Fruit fly (Drosophila melanogaster) whole organism, embryonic: ENCODE results near the gene CG32845.
A peak's percentile ranks its signal among the peaks of the same experiment; 100 is the strongest.

Source experiments
- Atf3 ChIP-seq: fragments of 200-800 bp; sonication (Bioruptor generic); optimal IDR thresholded peaks from 3 replicates; lab custom pipeline; 2016; ENCODE audit warnings: missing biosample characterization, missing genetic modification characterization
- Blimp-1 ChIP-seq: fragments of 200-800 bp; sonication (Bioruptor generic); optimal IDR thresholded peaks from 3 replicates; lab custom pipeline; 2018; ENCODE audit warnings: missing biosample characterization, missing genetic modification characterization, mild to moderate bottlenecking, moderate library complexity, missing genetic modification reagents
- BtbVII ChIP-seq: fragments of 200-800 bp; sonication (Bioruptor generic); optimal IDR thresholded peaks from 3 replicates; lab custom pipeline; 2017; ENCODE audit warnings: missing biosample characterization, mild to moderate bottlenecking, missing genetic modification characterization
- CG10321 ChIP-seq: fragments of 200-800 bp; sonication (Bioruptor generic); IDR thresholded peaks from 2 replicates; pipeline ENCODE4 v1.3.6; 2022; ENCODE audit warnings: missing biosample characterization, missing genetic modification characterization
- CG10654 ChIP-seq: fragments of 200-800 bp; sonication (Bioruptor generic); optimal IDR thresholded peaks from 2 replicates; lab custom pipeline; 2016; ENCODE audit warnings: missing biosample characterization, missing genetic modification characterization
- CG12219 ChIP-seq: fragments of 200-800 bp; sonication (Bioruptor generic); optimal IDR thresholded peaks from 3 replicates; lab custom pipeline; 2018; ENCODE audit warnings: missing biosample characterization, mild to moderate bottlenecking, missing genetic modification characterization
- CG16815 ChIP-seq: fragments of 200-800 bp; sonication (Bioruptor generic); optimal IDR thresholded peaks from 3 replicates; lab custom pipeline; 2017; ENCODE audit warnings: missing biosample characterization, mild to moderate bottlenecking, missing genetic modification characterization
- CG17612 ChIP-seq: fragments of 200-800 bp; sonication (Bioruptor generic); IDR thresholded peaks from 2 replicates; pipeline ENCODE4 v1.3.6; 2022; ENCODE audit warnings: missing biosample characterization, missing genetic modification characterization
- CG18619 ChIP-seq: fragments of 200-800 bp; sonication (Bioruptor generic); optimal IDR thresholded peaks from 3 replicates; lab custom pipeline; 2017; ENCODE audit warnings: missing biosample characterization, mild to moderate bottlenecking, missing genetic modification characterization
- CG2116 ChIP-seq: fragments of 200-800 bp; sonication (Bioruptor generic); optimal IDR thresholded peaks from 3 replicates; lab custom pipeline; 2018; ENCODE audit warnings: missing biosample characterization, mild to moderate bottlenecking, missing genetic modification characterization
- CG2875 ChIP-seq: fragments of 200-800 bp; sonication (Bioruptor generic); optimal IDR thresholded peaks from 2 replicates; lab custom pipeline; 2017; ENCODE audit warnings: missing biosample characterization, mild to moderate bottlenecking, missing genetic modification characterization, missing genetic modification reagents
- CG2889 ChIP-seq: fragments of 200-800 bp; sonication (Bioruptor generic); IDR thresholded peaks from 3 replicates; pipeline ENCODE4 v1.3.6; 2022; ENCODE audit warnings: missing biosample characterization, missing genetic modification characterization
- CG42726 ChIP-seq: fragments of 200-800 bp; sonication (Bioruptor generic); IDR thresholded peaks from 2 replicates; pipeline ENCODE4 v1.3.6; 2022; ENCODE audit warnings: missing biosample characterization, missing genetic modification characterization; ENCODE audit not compliant: partially characterized antibody
- CG4707 ChIP-seq: fragments of 200-800 bp; sonication (Bioruptor generic); optimal IDR thresholded peaks from 2 replicates; lab custom pipeline; 2018; ENCODE audit warnings: missing biosample characterization, mild to moderate bottlenecking, missing genetic modification characterization, moderate library complexity
- CG6654 ChIP-seq: fragments of 200-800 bp; sonication (Bioruptor generic); optimal IDR thresholded peaks from 2 replicates; lab custom pipeline; 2017; ENCODE audit warnings: missing biosample characterization, mild to moderate bottlenecking, missing genetic modification characterization
- CG6689 ChIP-seq: fragments of 200-800 bp; sonication (Bioruptor generic); IDR thresholded peaks from 2 replicates; pipeline ENCODE4 v1.3.6; 2022; ENCODE audit warnings: missing biosample characterization, missing genetic modification characterization
- CG6854 ChIP-seq: fragments of 200-800 bp; sonication (Bioruptor generic); optimal IDR thresholded peaks from 3 replicates; lab custom pipeline; 2017; ENCODE audit warnings: missing biosample characterization, mild to moderate bottlenecking, missing genetic modification characterization
- CG7987 ChIP-seq: fragments of 200-800 bp; sonication (Bioruptor generic); optimal IDR thresholded peaks from 2 replicates; lab custom pipeline; 2018; ENCODE audit warnings: missing biosample characterization, mild to moderate bottlenecking, missing genetic modification characterization, moderate library complexity
- CG9727 ChIP-seq: fragments of 200-800 bp; sonication (Bioruptor generic); optimal IDR thresholded peaks from 3 replicates; lab custom pipeline; 2017; ENCODE audit warnings: missing biosample characterization, mild to moderate bottlenecking, missing genetic modification characterization
- CTCF ChIP-seq: fragments of 200-800 bp; sonication (Bioruptor generic); optimal IDR thresholded peaks from 2 replicates; lab custom pipeline; 2017; ENCODE audit warnings: missing biosample characterization, mild to moderate bottlenecking, missing genetic modification characterization, moderate library complexity
- Dip2 ChIP-seq: fragments of 200-800 bp; sonication (Bioruptor generic); IDR thresholded peaks from 2 replicates; pipeline ENCODE4 v1.3.6; 2022; ENCODE audit warnings: missing biosample characterization, missing genetic modification characterization
- E2f1 ChIP-seq: fragments of 200-800 bp; sonication (Bioruptor generic); IDR thresholded peaks from 2 replicates; pipeline ENCODE4 v1.3.6; 2022; ENCODE audit warnings: missing biosample characterization, missing genetic modification characterization
- E2f2 ChIP-seq: fragments of 200-800 bp; sonication (Bioruptor generic); IDR thresholded peaks from 2 replicates; pipeline ENCODE4 v1.3.6; 2022; ENCODE audit warnings: missing biosample characterization, missing genetic modification characterization
- Elba2 ChIP-seq: fragments of 200-800 bp; sonication (Bioruptor generic); optimal IDR thresholded peaks from 3 replicates; lab custom pipeline; 2016; ENCODE audit warnings: missing biosample characterization, missing genetic modification characterization
- H2.0 ChIP-seq: fragments of 200-800 bp; sonication (Bioruptor generic); IDR thresholded peaks from 2 replicates; pipeline ENCODE4 v1.3.6; 2022; ENCODE audit warnings: missing biosample characterization, missing genetic modification characterization
- HHEX ChIP-seq: fragments of 200-800 bp; sonication (Bioruptor generic); optimal IDR thresholded peaks from 3 replicates; lab custom pipeline; 2017; ENCODE audit warnings: missing biosample characterization, mild to moderate bottlenecking, missing genetic modification characterization, missing genetic modification reagents
- Kr ChIP-seq: fragments of 200-800 bp; sonication (Bioruptor generic); optimal IDR thresholded peaks from 2 replicates; lab custom pipeline; 2017; ENCODE audit warnings: missing biosample characterization, mild to moderate bottlenecking, missing genetic modification characterization
- MESR4 ChIP-seq: fragments of 200-800 bp; sonication (Bioruptor generic); optimal IDR thresholded peaks from 2 replicates; lab custom pipeline; 2018; ENCODE audit warnings: missing biosample characterization, mild to moderate bottlenecking, missing genetic modification characterization, moderate library complexity
- Max ChIP-seq: fragments of 200-800 bp; sonication (Bioruptor generic); optimal IDR thresholded peaks from 2 replicates; lab custom pipeline; 2016; ENCODE audit warnings: missing biosample characterization, mild to moderate bottlenecking, missing genetic modification characterization
- Med ChIP-seq: fragments of 200-800 bp; sonication (Bioruptor generic); peaks from one replicate; lab custom pipeline; 2016; ENCODE audit warnings: missing biosample characterization, missing genetic modification characterization, mild to moderate bottlenecking, inconsistent platforms, moderate library complexity
- Optix ChIP-seq: fragments of 200-800 bp; sonication (Bioruptor generic); IDR thresholded peaks from 3 replicates; pipeline ENCODE4 v1.3.6; 2022; ENCODE audit warnings: missing biosample characterization, missing genetic modification characterization
- Scr ChIP-seq: fragments of 200-800 bp; sonication (Bioruptor generic); IDR thresholded peaks from 2 replicates; pipeline ENCODE4 v1.3.6; 2022; ENCODE audit warnings: missing biosample characterization, missing genetic modification characterization; ENCODE audit not compliant: partially characterized antibody
- Sry-δ ChIP-seq: fragments of 200-800 bp; sonication (Bioruptor generic); optimal IDR thresholded peaks from 2 replicates; lab custom pipeline; 2016; ENCODE audit warnings: missing biosample characterization, missing genetic modification characterization
- ac ChIP-seq: fragments of 200-800 bp; sonication (Bioruptor generic); optimal IDR thresholded peaks from 3 replicates; lab custom pipeline; 2017; ENCODE audit warnings: missing biosample characterization, mild to moderate bottlenecking, missing genetic modification characterization
- btn ChIP-seq: fragments of 200-800 bp; sonication (Bioruptor generic); optimal IDR thresholded peaks from 2 replicates; lab custom pipeline; 2016; ENCODE audit warnings: missing biosample characterization, missing genetic modification characterization
- chinmo ChIP-seq: fragments of 200-800 bp; sonication (Bioruptor generic); IDR thresholded peaks from 4 replicates; pipeline ENCODE4 v1.3.6; 2022; ENCODE audit warnings: missing biosample characterization, missing genetic modification characterization; ENCODE audit not compliant: partially characterized antibody
- corto ChIP-seq: fragments of 200-800 bp; sonication (Bioruptor generic); optimal IDR thresholded peaks from 2 replicates; lab custom pipeline; 2016; ENCODE audit warnings: missing biosample characterization, mild to moderate bottlenecking, missing genetic modification characterization, moderate library complexity
- dati ChIP-seq: fragments of 200-800 bp; sonication (Bioruptor generic); IDR thresholded peaks from 2 replicates; pipeline ENCODE4 v1.3.6; 2022; ENCODE audit warnings: missing biosample characterization, missing genetic modification characterization
- dimm ChIP-seq: fragments of 200-800 bp; sonication (Bioruptor generic); IDR thresholded peaks from 2 replicates; pipeline ENCODE4 v1.3.6; 2022; ENCODE audit warnings: missing biosample characterization, missing genetic modification characterization
- emc ChIP-seq: fragments of 200-800 bp; sonication (Bioruptor generic); optimal IDR thresholded peaks from 2 replicates; lab custom pipeline; 2016; ENCODE audit warnings: missing biosample characterization, missing genetic modification characterization
- ems ChIP-seq: fragments of 200-800 bp; sonication (Bioruptor generic); optimal IDR thresholded peaks from 3 replicates; lab custom pipeline; 2016; ENCODE audit warnings: missing biosample characterization, missing genetic modification characterization
- fd96Cb ChIP-seq: fragments of 200-800 bp; sonication (Bioruptor generic); optimal IDR thresholded peaks from 2 replicates; lab custom pipeline; 2018; ENCODE audit warnings: missing biosample characterization, mild to moderate bottlenecking, missing genetic modification characterization, moderate library complexity
- gfzf ChIP-seq: fragments of 200-800 bp; sonication (Bioruptor generic); optimal IDR thresholded peaks from 2 replicates; lab custom pipeline; 2016; ENCODE audit warnings: missing biosample characterization, mild to moderate bottlenecking, missing genetic modification characterization, moderate library complexity
- grn ChIP-seq: fragments of 200-800 bp; sonication (Bioruptor generic); optimal IDR thresholded peaks from 3 replicates; lab custom pipeline; 2017; ENCODE audit warnings: missing biosample characterization, missing genetic modification characterization
- kah ChIP-seq: fragments of 200-800 bp; sonication (Bioruptor generic); optimal IDR thresholded peaks from 2 replicates; lab custom pipeline; 2018; ENCODE audit warnings: missing biosample characterization, mild to moderate bottlenecking, missing genetic modification characterization
- odd ChIP-seq: fragments of 200-800 bp; sonication (Bioruptor generic); optimal IDR thresholded peaks from 2 replicates; lab custom pipeline; 2017; ENCODE audit warnings: missing biosample characterization, mild to moderate bottlenecking, missing genetic modification characterization
- seq ChIP-seq: fragments of 200-800 bp; sonication (Bioruptor generic); IDR thresholded peaks from 2 replicates; pipeline ENCODE4 v1.3.6; 2022; ENCODE audit warnings: missing biosample characterization, missing genetic modification characterization
- vvl ChIP-seq: fragments of 200-800 bp; sonication (Bioruptor generic); IDR thresholded peaks from 2 replicates; pipeline ENCODE4 v1.3.6; 2022; ENCODE audit warnings: missing biosample characterization, missing genetic modification characterization
- zen ChIP-seq: fragments of 200-800 bp; sonication (Bioruptor generic); optimal IDR thresholded peaks from 3 replicates; lab custom pipeline; 2018; ENCODE audit warnings: missing biosample characterization, mild to moderate bottlenecking, missing genetic modification characterization, moderate library complexity

The CG32845 gene

dm6 chr3L:223019-223902 is 49.9 kb downstream of the CG32845 start, which contains the start of the genes pyx and CG33229 (continued):
- TF ChIP-seq CG7987 (GFP tag; lab: Kevin White, UChicago), result peak; percentile 18
- TF ChIP-seq emc, result peak; percentile 57
- TF ChIP-seq kah, result peak; percentile 39
- peak; percentile 49 for TF ChIP-seq Sry-δ (GFP tag; lab: Kevin White, UChicago)
- 0 out of 2 replicates have a peak, but pooled peaks have one; percentile 21 for TF ChIP-seq Dip2
- TF ChIP-seq ac (GFP tag; lab: Kevin White, UChicago), result no peak
- TF ChIP-seq Elba2, result no peak
- TF ChIP-seq CG10654 (GFP tag; lab: Kevin White, UChicago), result peak; percentile 83
- peak; percentile 77 for TF ChIP-seq ems
- peak; percentile 76 for TF ChIP-seq vvl (GFP tag; lab: Robert Waterston, UW)
- peak; percentile 62 for TF ChIP-seq BtbVII
- peak; percentile 87 for TF ChIP-seq CG18619 (GFP tag; lab: Kevin White, UChicago)
- peak; percentile 45 for TF ChIP-seq odd
- peak; percentile 95 for TF ChIP-seq Med (GFP tag; lab: Kevin White, UChicago)
- peak; percentile 19 for TF ChIP-seq CG6854
- TF ChIP-seq fd96Cb (tag; lab: Kevin White, UChicago), result peak; percentile 81
- TF ChIP-seq CG6689 (GFP tag; lab: Robert Waterston, UW), result peak; percentile 80; the same call in 1 of the 2 replicates
- peak; percentile 21 for TF ChIP-seq grn
- peak; percentile 61 for TF ChIP-seq CG12219 (GFP tag; lab: Kevin White, UChicago)
- TF ChIP-seq CG10321 (GFP tag; lab: Robert Waterston, UW), result peak; percentile 5; the same call in 1 of the 2 replicates
- TF ChIP-seq CG9727 (GFP tag; lab: Kevin White, UChicago), result peak; percentile 89
- peak; percentile 33 for TF ChIP-seq CG2875 (GFP tag; lab: Kevin White, UChicago)
- TF ChIP-seq CG42726 (GFP tag; lab: Robert Waterston, UW), result no peak
- TF ChIP-seq seq (GFP tag; lab: Robert Waterston, UW), result peak; percentile 71; the same call in 1 of the 2 replicates
- peak; percentile 35 for TF ChIP-seq btn (GFP tag; lab: Kevin White, UChicago)
- no peak for TF ChIP-seq CG4707 (GFP tag; lab: Kevin White, UChicago)
- TF ChIP-seq Optix (GFP tag; lab: Robert Waterston, UW), result peak; percentile 71
- TF ChIP-seq Kr (GFP tag; lab: Kevin White, UChicago), result no peak
- peak; percentile 75 for TF ChIP-seq E2f1 (GFP tag; lab: Robert Waterston, UW)
- peak; percentile 38; the same call in 1 of the 2 replicates for TF ChIP-seq dimm (GFP tag; lab: Robert Waterston, UW)
- peak; percentile 93 for TF ChIP-seq E2f2
- TF ChIP-seq corto, result no peak
- peak; percentile 61 for TF ChIP-seq CG2116 (GFP tag; lab: Kevin White, UChicago)
- peak; percentile 81 for TF ChIP-seq HHEX
- peak; percentile 82 for TF ChIP-seq Max (GFP tag; lab: Kevin White, UChicago)
- TF ChIP-seq H2.0 (GFP tag; lab: Robert Waterston, UW), result peak; percentile 75
- peak; percentile 26 for TF ChIP-seq CTCF (GFP tag; lab: Kevin White, UChicago)
- peak; percentile 80 for TF ChIP-seq Atf3
- TF ChIP-seq CG16815 (GFP tag; lab: Kevin White, UChicago), result peak; percentile 86
- TF ChIP-seq Blimp-1 (GFP tag; lab: Kevin White, UChicago), result no peak
- no peak for TF ChIP-seq chinmo (GFP tag; lab: Robert Waterston, UW)
- TF ChIP-seq dati (GFP tag; lab: Robert Waterston, UW), result no peak
- peak; percentile 77 for TF ChIP-seq gfzf (GFP tag; lab: Kevin White, UChicago)
- no peak for TF ChIP-seq MESR4 (GFP tag; lab: Kevin White, UChicago)
- peak; percentile 60; the same call in 2 of the 3 replicates for TF ChIP-seq CG2889 (GFP tag; lab: Robert Waterston, UW)
- peak; percentile 19; the same call in 1 of the 2 replicates for TF ChIP-seq Scr (GFP tag; lab: Robert Waterston, UW)
- TF ChIP-seq CG17612 (GFP tag; lab: Robert Waterston, UW), result peak; percentile 50
- TF ChIP-seq zen (tag; lab: Kevin White, UChicago), result peak; percentile 77
- peak; percentile 69 for TF ChIP-seq CG6654
